Fruit fly (Drosophila melanogaster): Measurements from ENCODE around the gene Set.

DNA sequence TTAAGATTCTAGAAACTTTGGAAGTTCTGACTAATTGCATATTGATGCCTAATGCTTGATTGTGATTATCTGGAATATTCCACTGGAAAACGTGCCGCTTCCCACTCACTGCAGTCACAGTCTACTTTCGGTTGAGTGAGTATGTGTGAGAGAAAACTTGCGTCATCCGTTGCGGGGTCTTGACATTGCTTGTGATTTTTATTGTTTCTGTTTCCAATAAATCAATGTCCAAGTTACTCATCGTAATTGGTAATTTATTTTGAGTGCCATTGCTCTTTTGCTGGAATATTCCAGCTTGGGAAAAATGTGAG, 20.4 kb upstream of the Set start:
- no peak for TF ChIP-seq CG1620 (GFP tag; optimal IDR thresholded peaks at IDR 0.05)
- TF ChIP-seq Clk (GFP tag; optimal IDR thresholded peaks at IDR 0.05), result no peak
- TF ChIP-seq CG33017 (tag; optimal IDR thresholded peaks at IDR 0.05), result no peak
- no peak for TF ChIP-seq pad (GFP tag; optimal IDR thresholded peaks at IDR 0.05)
- TF ChIP-seq tj (GFP tag; optimal IDR thresholded peaks at IDR 0.05), result no peak
- no peak for TF ChIP-seq CG12768 (GFP tag; optimal IDR thresholded peaks at IDR 0.05)
- no peak for TF ChIP-seq ovo (GFP tag; optimal IDR thresholded peaks at IDR 0.05)
- no peak for TF ChIP-seq cnc (optimal IDR thresholded peaks at IDR 0.05)
- no peak for TF ChIP-seq Crg-1 (GFP tag; optimal IDR thresholded peaks at IDR 0.05)
- TF ChIP-seq CG14711 (tag; optimal IDR thresholded peaks at IDR 0.05), result no peak
- no peak for TF ChIP-seq CG11617 (GFP tag; optimal IDR thresholded peaks at IDR 0.05)
- TF ChIP-seq toe (GFP tag; optimal IDR thresholded peaks at IDR 0.05), result no peak
